Worm (Caenorhabditis elegans): ENCODE data around the gene rgs-11.

rgs-11 gene

DNA sequence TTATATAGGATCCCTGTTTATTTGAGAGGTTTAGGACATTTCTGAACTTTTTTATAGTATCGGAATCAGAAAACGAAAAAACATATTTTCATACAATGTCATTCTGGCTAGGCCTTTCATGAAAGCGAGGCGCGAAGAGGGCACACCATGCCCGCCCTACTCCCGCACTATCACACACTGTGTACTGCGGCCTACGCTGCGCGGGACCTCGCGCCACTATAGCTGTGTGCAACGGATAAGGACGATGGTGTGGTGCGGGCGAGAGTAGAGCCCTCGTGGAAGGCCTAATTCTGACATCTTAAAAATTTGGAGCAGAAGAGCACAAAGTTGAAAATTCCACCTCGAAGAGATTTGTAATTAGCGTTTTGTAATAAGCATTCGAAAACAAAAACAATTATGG, 46.6 kb downstream of the rgs-11 start:
- TF ChIP-seq T22C8.4 (GFP tag; IDR thresholded peaks at IDR 0.05) = no peak
- no peak for TF ChIP-seq ztf-23 (GFP tag; IDR thresholded peaks at IDR 0.05)
- no peak for TF ChIP-seq cog-1 (tag; optimal IDR thresholded peaks at IDR 0.05)
- no peak for TF ChIP-seq med-1 (GFP tag; optimal IDR thresholded peaks at IDR 0.05; ENCODE audit: insufficient read depth)
- TF ChIP-seq tab-1 (GFP tag; IDR thresholded peaks at IDR 0.05) = no peak
- no peak for TF ChIP-seq ztf-29 (GFP tag; IDR thresholded peaks at IDR 0.05)

DNA sequence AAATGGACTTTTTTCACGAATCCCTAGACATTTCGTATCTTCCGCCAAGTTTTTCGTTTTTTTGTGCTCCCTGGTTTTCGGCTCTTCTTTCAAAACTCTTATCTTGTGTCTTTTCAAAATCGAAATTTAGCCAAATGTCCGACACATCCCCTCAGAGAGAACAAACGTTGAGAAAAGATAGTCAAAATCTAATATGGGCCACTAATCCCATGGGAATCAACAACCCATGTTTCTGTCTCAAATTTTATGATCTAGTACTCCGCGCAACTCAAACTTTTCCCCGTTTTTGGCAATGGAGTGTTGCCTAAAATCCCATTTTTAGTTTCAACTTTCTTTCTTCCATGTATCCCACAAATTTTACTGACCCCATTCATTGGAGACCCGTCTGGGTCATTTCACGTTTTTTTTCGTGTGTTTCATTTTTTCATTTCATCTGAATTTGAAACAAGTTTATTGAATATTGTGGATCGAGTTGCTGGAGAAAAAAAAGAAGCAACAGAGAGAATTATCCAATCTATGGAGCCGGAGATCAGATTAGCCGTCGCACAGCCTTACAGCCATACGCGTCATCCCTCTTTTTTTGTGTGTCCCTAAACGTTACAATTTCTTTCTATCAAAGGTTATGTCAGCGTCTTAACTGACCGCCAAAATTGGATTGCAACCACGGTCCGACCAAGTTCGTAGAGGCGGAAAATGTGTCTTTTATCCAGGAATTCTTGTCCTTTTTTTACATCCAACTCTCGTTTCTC, 47.3 kb downstream of the rgs-11 start:
- no peak for TF ChIP-seq ztf-29 (GFP tag; IDR thresholded peaks at IDR 0.05)

DNA sequence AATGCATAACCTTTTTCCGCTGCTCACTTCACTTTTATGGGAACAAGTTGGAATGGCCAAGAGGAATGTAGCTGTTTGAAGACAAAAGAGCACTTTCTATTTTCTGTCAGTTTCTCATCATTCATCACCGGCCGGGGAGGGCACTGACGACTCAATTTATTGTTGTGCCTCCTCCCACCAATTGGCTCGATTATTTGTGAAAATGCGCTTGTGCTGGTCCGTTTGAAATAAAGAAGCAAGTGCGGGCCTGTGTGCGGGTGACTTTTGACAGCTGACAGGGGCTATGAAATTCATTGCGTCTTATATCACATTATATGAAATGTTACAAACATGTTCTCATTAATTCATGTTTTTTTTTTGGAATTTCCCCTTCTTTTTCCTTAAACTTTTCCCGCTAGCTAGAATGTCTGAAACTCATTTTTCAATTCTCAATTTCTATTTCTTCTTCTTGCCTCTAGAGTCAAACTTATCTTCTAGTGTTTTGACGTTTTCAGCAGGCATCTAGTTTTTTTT, 49.6 kb downstream of the rgs-11 start:
- TF ChIP-seq T22C8.4 (GFP tag; IDR thresholded peaks at IDR 0.05) = no peak
- TF ChIP-seq flt-1 (GFP tag; IDR thresholded peaks at IDR 0.05) = no peak
- TF ChIP-seq med-1 (GFP tag; optimal IDR thresholded peaks at IDR 0.05; ENCODE audit: insufficient read depth) = no peak
- TF ChIP-seq tab-1 (GFP tag; IDR thresholded peaks at IDR 0.05) = no peak
- TF ChIP-seq ztf-23 (GFP tag; IDR thresholded peaks at IDR 0.05) = no peak
- no peak for TF ChIP-seq klf-2 (GFP tag; conservative IDR thresholded peaks at IDR 0.05)
- TF ChIP-seq ref-1 (GFP tag; conservative IDR thresholded peaks at IDR 0.05) = no peak
- no peak for TF ChIP-seq ztf-29 (GFP tag; IDR thresholded peaks at IDR 0.05)
- no peak for TF ChIP-seq cog-1 (tag; optimal IDR thresholded peaks at IDR 0.05)
